Worm (Caenorhabditis elegans): Measurements from ENCODE around the gene F33G12.3.

ce11 chrII:5031612-5032011 is 2.2 kb downstream of the F33G12.3 start, which contains the start of gene wdr-83:
- TF ChIP-seq mep-1 (tag; optimal IDR thresholded peaks at IDR 0.05) (no peak), ceh-82 (tag; optimal IDR thresholded peaks at IDR 0.05) (no peak)

All from whole organism, L1 larva.